Fruit fly (Drosophila melanogaster): Measurements from ENCODE around the gene CG15864.

CG15864 gene

DNA sequence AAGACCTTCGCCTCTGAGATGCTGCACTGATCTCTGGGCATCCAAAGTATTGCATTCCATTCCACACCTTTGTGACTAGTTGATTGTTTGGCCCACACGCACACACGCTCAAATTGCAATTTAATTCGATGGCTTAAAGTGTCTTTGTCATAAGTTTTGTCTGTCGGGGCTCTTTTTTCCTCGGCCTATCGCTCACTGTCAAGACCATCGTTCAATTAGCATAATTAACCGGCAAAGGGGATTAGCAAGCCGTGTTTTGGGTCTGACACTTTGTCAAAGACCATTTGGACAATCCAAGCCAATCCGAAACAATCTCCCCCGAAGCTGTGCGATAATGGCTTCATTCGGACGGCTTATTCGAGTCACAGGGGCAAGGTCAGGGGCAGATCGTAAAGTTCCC, 6.1 kb downstream of the CG15864 start:
- TF ChIP-seq CG17806 (tag; optimal IDR thresholded peaks at IDR 0.05) (no peak), CG32121 (GFP tag; IDR thresholded peaks at IDR 0.05) (no peak), CG4496 (GFP tag; IDR thresholded peaks at IDR 0.05) (no peak), CG12605 (GFP tag; IDR thresholded peaks at IDR 0.05) (no peak), EcR (GFP tag; optimal IDR thresholded peaks at IDR 0.05) (no peak), rn (GFP tag; IDR thresholded peaks at IDR 0.05) (no peak), Pif1A (GFP tag; optimal IDR thresholded peaks at IDR 0.05) (no peak), fd96Ca (GFP tag; IDR thresholded peaks at IDR 0.05) (no peak), CG14655 (GFP tag; optimal IDR thresholded peaks at IDR 0.05) (no peak), CG13204 (GFP tag; optimal IDR thresholded peaks at IDR 0.05) (no peak), CG8301 (tag; optimal IDR thresholded peaks at IDR 0.05) (no peak), CG10348 (GFP tag; IDR thresholded peaks at IDR 0.05) (no peak), Ets98B (GFP tag; IDR thresholded peaks at IDR 0.05) (no peak), CG8159 (tag; optimal IDR thresholded peaks at IDR 0.05) (no peak)

DNA sequence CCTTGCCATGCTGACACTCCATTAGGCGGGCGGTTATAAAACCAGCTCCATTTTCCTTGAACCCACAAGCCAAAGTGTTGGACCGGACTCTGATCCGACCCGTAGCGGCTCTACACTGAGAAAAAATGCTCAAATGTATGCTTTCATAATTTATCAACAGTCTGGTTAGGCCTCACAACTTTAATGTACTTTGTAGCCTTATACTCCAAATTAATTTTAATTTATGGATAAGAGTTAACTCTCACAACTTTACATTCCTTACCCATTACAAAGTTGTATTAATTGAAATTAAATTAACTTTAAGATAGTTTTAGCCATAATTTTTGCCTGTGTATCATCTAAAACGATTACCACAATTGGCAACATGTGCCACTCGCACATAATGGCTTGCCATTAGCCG, 7.8 kb downstream of the CG15864 start:
- TF ChIP-seq Ets98B (GFP tag; IDR thresholded peaks at IDR 0.05) (peak; percentile 47; the same call in 1 of the 2 replicates), Snoo (tag; optimal IDR thresholded peaks at IDR 0.05) (no peak), CG8301 (tag; optimal IDR thresholded peaks at IDR 0.05) (peak; percentile 68), D1 (tag; optimal IDR thresholded peaks at IDR 0.05) (no peak), EcR (GFP tag; optimal IDR thresholded peaks at IDR 0.05) (no peak), Pif1B (GFP tag; optimal IDR thresholded peaks at IDR 0.05) (no peak), CG8159 (tag; optimal IDR thresholded peaks at IDR 0.05) (no peak), CG32121 (GFP tag; IDR thresholded peaks at IDR 0.05) (peak; percentile 53), CG10348 (GFP tag; IDR thresholded peaks at IDR 0.05) (no peak), gl (tag; optimal IDR thresholded peaks at IDR 0.05) (no peak), CG15710 (tag; optimal IDR thresholded peaks at IDR 0.05) (no peak), rn (GFP tag; IDR thresholded peaks at IDR 0.05) (no peak), CG4496 (GFP tag; IDR thresholded peaks at IDR 0.05) (no peak), CG17806 (tag; optimal IDR thresholded peaks at IDR 0.05) (no peak), CG9948 (tag; optimal IDR thresholded peaks at IDR 0.05) (no peak), CG34367 (tag; optimal IDR thresholded peaks at IDR 0.05) (no peak), CG13204 (GFP tag; optimal IDR thresholded peaks at IDR 0.05) (no peak), Pif1A (GFP tag; optimal IDR thresholded peaks at IDR 0.05) (no peak), CG14655 (GFP tag; optimal IDR thresholded peaks at IDR 0.05) (peak; percentile 68), CG12605 (GFP tag; IDR thresholded peaks at IDR 0.05) (peak; percentile 36; the same call in 1 of the 2 replicates), fd96Ca (GFP tag; IDR thresholded peaks at IDR 0.05) (no peak)

DNA sequence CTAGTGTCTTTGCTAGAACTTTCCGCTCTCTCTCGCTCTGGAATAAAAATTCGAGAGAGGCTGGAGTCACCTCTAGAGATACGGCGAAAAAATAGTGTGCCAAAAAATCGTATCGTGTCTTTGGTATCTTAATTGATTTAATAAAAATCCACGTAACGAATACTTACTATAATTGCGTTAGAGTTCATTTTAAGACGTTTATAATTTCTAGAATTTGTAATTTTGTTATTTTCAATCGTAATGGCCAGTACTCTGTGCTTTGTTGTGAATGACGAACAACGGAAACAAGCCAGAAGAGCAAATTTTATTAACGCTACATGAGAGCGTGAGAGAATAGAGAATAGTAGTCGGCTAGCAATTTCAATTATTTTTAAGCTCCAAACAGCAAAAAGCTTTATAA, 13.4 kb downstream of the CG15864 start:
- TF ChIP-seq CG14655 (GFP tag; optimal IDR thresholded peaks at IDR 0.05), result no peak
- no peak for TF ChIP-seq Ets98B (GFP tag; IDR thresholded peaks at IDR 0.05)
- no peak for TF ChIP-seq CG15710 (tag; optimal IDR thresholded peaks at IDR 0.05)
- no peak for TF ChIP-seq CG17806 (tag; optimal IDR thresholded peaks at IDR 0.05)
- no peak for TF ChIP-seq EcR (GFP tag; optimal IDR thresholded peaks at IDR 0.05)
- TF ChIP-seq rn (GFP tag; IDR thresholded peaks at IDR 0.05), result no peak
- TF ChIP-seq CG34367 (tag; optimal IDR thresholded peaks at IDR 0.05), result no peak
- no peak for TF ChIP-seq CG32121 (GFP tag; IDR thresholded peaks at IDR 0.05)
- TF ChIP-seq Pif1A (GFP tag; optimal IDR thresholded peaks at IDR 0.05), result no peak
- TF ChIP-seq Snoo (tag; optimal IDR thresholded peaks at IDR 0.05), result no peak

DNA sequence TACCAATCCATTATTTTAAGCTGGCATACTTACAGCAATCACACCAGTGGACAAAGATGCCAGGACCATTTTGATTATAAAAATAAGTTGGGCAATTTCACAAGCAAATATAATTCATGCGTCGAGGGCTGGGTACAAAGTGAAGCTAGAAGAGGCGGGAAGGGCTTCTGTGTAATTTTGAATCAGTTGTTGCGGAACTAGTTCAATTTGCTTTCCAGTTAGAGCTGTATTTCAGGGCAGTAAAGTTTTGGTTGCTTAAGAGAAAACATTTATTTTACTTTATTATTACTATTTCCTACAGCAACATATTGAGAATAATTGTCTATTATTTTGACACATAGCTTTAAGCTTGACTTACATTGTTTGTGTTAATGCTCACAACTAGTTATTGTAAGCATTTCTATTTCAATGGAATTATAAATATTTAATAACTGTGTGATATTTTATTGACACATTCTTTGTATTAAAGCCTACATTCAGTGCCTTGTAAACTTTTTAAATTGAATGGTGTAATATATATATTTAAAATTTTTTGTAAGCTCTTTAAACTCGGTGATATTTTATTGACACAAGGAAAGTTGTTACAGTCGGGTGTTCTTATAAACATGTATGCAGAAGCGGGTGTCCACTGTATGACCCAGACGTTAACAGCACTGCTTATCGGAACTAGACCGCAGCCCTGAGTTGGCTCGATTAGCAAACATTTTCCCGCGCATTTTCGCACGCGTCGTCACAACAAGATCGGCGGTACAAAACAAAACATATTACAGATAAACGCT, 16.3 kb downstream of the CG15864 start, which contains the start of the genes RPA1 and Mcm2:
Gene RPA1, minus strand, starts transcription at position 150 of the 779 bp plus-strand sequence.
Gene Mcm2, plus strand, starts transcription at position 669 of the 779 bp plus-strand sequence.
- TF ChIP-seq CG8301 (tag; optimal IDR thresholded peaks at IDR 0.05) (peak; percentile 64), CG4496 (GFP tag; IDR thresholded peaks at IDR 0.05) (peak; percentile 85), CG8159 (tag; optimal IDR thresholded peaks at IDR 0.05) (peak; percentile 83), fd96Ca (GFP tag; IDR thresholded peaks at IDR 0.05) (peak; percentile 61; the same call in 2 of the 3 replicates), gl (tag; optimal IDR thresholded peaks at IDR 0.05) (no peak), CG9948 (tag; optimal IDR thresholded peaks at IDR 0.05) (peak; percentile 77), CG15710 (tag; optimal IDR thresholded peaks at IDR 0.05) (peak; percentile 83), CG12605 (GFP tag; IDR thresholded peaks at IDR 0.05) (no peak), CG14655 (GFP tag; optimal IDR thresholded peaks at IDR 0.05) (no peak), CG13204 (GFP tag; optimal IDR thresholded peaks at IDR 0.05) (no peak), Snoo (tag; optimal IDR thresholded peaks at IDR 0.05) (peak; percentile 85), Pif1B (GFP tag; optimal IDR thresholded peaks at IDR 0.05) (no peak), CG32121 (GFP tag; IDR thresholded peaks at IDR 0.05) (peak; percentile 73), Pif1A (GFP tag; optimal IDR thresholded peaks at IDR 0.05) (no peak), CG34367 (tag; optimal IDR thresholded peaks at IDR 0.05) (peak; percentile 65), CG10348 (GFP tag; IDR thresholded peaks at IDR 0.05) (peak; percentile 39; the same call in 1 of the 2 replicates), CG17806 (tag; optimal IDR thresholded peaks at IDR 0.05) (peak; percentile 70), rn (GFP tag; IDR thresholded peaks at IDR 0.05) (peak; percentile 73), D1 (tag; optimal IDR thresholded peaks at IDR 0.05) (no peak), Ets98B (GFP tag; IDR thresholded peaks at IDR 0.05) (peak; percentile 71; the same call in 1 of the 2 replicates), EcR (GFP tag; optimal IDR thresholded peaks at IDR 0.05) (no peak)

DNA sequence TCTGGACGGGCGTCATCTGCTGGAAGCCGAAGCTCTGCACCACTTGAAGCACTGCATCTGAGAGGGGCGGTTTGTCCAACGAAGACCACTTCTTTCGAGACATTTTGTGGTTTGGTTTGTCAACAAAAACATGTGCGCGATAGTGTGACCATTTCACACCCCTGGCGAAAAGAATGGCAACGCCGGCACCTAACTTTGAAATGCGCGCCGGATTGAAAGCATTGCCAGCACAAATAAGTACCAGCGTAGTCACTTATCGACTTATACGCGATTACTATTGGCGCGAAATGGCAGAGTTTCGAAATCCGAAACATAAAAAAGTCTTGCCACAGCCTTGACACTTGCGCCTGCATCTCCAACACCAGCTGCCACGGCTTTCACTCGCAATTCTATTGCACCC, 21.5 kb downstream of the CG15864 start, which contains the start of gene CG9630:
Gene CG9630, minus strand, starts transcription at position 157 of the 400 bp plus-strand sequence.
- TF ChIP-seq Pif1B (GFP tag; optimal IDR thresholded peaks at IDR 0.05), result no peak
- TF ChIP-seq CG14655 (GFP tag; optimal IDR thresholded peaks at IDR 0.05), result no peak
- no peak for TF ChIP-seq Pif1A (GFP tag; optimal IDR thresholded peaks at IDR 0.05)
- no peak for TF ChIP-seq CG8159 (tag; optimal IDR thresholded peaks at IDR 0.05)
- TF ChIP-seq CG32121 (GFP tag; IDR thresholded peaks at IDR 0.05), result no peak
- no peak for TF ChIP-seq CG34367 (tag; optimal IDR thresholded peaks at IDR 0.05)
- TF ChIP-seq CG13204 (GFP tag; optimal IDR thresholded peaks at IDR 0.05), result no peak
- TF ChIP-seq Ets98B (GFP tag; IDR thresholded peaks at IDR 0.05), result no peak
- no peak for TF ChIP-seq CG12605 (GFP tag; IDR thresholded peaks at IDR 0.05)
- no peak for TF ChIP-seq CG15710 (tag; optimal IDR thresholded peaks at IDR 0.05)
- TF ChIP-seq D1 (tag; optimal IDR thresholded peaks at IDR 0.05), result no peak
- no peak for TF ChIP-seq CG4496 (GFP tag; IDR thresholded peaks at IDR 0.05)
- no peak for TF ChIP-seq EcR (GFP tag; optimal IDR thresholded peaks at IDR 0.05)
- TF ChIP-seq fd96Ca (GFP tag; IDR thresholded peaks at IDR 0.05), result no peak
- TF ChIP-seq CG17806 (tag; optimal IDR thresholded peaks at IDR 0.05), result no peak
- no peak for TF ChIP-seq rn (GFP tag; IDR thresholded peaks at IDR 0.05)
- TF ChIP-seq CG9948 (tag; optimal IDR thresholded peaks at IDR 0.05), result no peak
- TF ChIP-seq CG8301 (tag; optimal IDR thresholded peaks at IDR 0.05), result no peak
- TF ChIP-seq CG10348 (GFP tag; IDR thresholded peaks at IDR 0.05), result no peak
- TF ChIP-seq Snoo (tag; optimal IDR thresholded peaks at IDR 0.05), result no peak
